Fruit fly (Drosophila melanogaster): ENCODE results near the gene Lectin-galC1.

Lectin-galC1 gene

DNA sequence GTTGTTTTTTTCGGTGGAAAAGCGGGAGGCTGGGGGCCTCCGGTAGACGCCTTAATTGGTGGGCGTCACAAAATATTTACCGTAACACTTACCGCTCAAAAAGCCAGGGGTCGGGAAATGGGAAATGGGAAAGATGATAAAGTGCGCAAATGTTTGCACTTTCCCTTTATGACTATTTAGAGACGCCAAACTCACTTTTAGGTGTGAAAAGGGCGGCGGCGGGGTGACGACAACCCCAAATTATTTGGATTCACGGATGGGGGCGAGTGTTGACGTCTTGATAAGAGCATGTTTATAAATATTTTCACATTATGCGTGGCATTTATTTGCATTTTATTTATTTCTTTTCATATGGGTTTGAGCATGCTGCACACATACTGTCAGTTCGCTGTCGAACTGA, 47.2 kb upstream of the Lectin-galC1 start, which contains the start of gene CG17349 (continued):
- peak; percentile 22; the same call in 1 of the 2 replicates for TF ChIP-seq CG31441 (GFP tag; IDR thresholded peaks at IDR 0.05)
- no peak for TF ChIP-seq peb (GFP tag; IDR thresholded peaks at IDR 0.05)
- TF ChIP-seq oc (tag; optimal IDR thresholded peaks at IDR 0.05), result peak; percentile 28
- peak; percentile 52 for TF ChIP-seq sens (GFP tag)
- TF ChIP-seq PHDP (tag; optimal IDR thresholded peaks at IDR 0.05), result peak; percentile 43
- peak; percentile 50 for TF ChIP-seq gem (tag; optimal IDR thresholded peaks at IDR 0.05)
- no peak for TF ChIP-seq pb (GFP tag; optimal IDR thresholded peaks at IDR 0.05)
- peak; percentile 17; the same call in 1 of the 2 replicates for TF ChIP-seq CG10959 (GFP tag; IDR thresholded peaks at IDR 0.05)
- TF ChIP-seq CG9817 (tag; optimal IDR thresholded peaks at IDR 0.05), result no peak
- TF ChIP-seq CG2712 (tag; optimal IDR thresholded peaks at IDR 0.05), result peak; percentile 14
- no peak for TF ChIP-seq corto (GFP tag; optimal IDR thresholded peaks at IDR 0.05)
- peak; percentile 2 for TF ChIP-seq CG8388 (GFP tag; optimal IDR thresholded peaks at IDR 0.05)

DNA sequence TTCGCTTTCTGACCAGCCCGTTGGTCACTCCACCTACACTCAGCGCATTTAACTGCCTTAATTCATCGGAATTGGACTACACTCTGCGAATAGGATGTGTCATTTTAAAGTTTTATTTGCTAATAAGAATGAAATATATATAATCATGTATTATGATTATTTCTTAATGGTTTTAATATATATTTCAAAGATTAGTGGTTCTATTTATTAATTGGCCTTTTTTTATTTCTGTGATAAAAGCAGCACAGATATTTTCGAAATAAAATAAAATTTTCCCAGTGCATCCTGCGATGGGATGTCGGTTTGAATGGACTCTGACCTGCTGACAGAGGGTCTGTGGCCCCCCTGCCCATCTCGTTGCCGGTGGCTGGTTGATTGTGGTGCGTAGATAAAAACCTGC, 43.4 kb upstream of the Lectin-galC1 start:
- TF ChIP-seq CoRest (tag; optimal IDR thresholded peaks at IDR 0.05), result peak; percentile 52
- TF ChIP-seq ssp (GFP tag; IDR thresholded peaks at IDR 0.05), result 0 out of 2 replicates have a peak, but pooled peaks have one; percentile 6
- peak; percentile 44 for TF ChIP-seq PHDP (tag; optimal IDR thresholded peaks at IDR 0.05)
- no peak for TF ChIP-seq lilli (GFP tag; optimal IDR thresholded peaks at IDR 0.05)
- peak; percentile 56 for TF ChIP-seq dmrt11E (tag; optimal IDR thresholded peaks at IDR 0.05)
- peak; percentile 58; the same call in 2 of the 3 replicates for TF ChIP-seq CG17361 (GFP tag; IDR thresholded peaks at IDR 0.05)
- peak; percentile 12 for TF ChIP-seq gcm (GFP tag; optimal IDR thresholded peaks at IDR 0.05)
- no peak for TF ChIP-seq insv (GFP tag; optimal IDR thresholded peaks at IDR 0.05)
- TF ChIP-seq dysf (GFP tag; IDR thresholded peaks at IDR 0.05), result 0 out of 3 replicates have a peak, but pooled peaks have one; percentile 10
- peak; percentile 65 for TF ChIP-seq CG11504 (tag; optimal IDR thresholded peaks at IDR 0.05)
- TF ChIP-seq CG3407 (GFP tag; optimal IDR thresholded peaks at IDR 0.05), result peak; percentile 2
- TF ChIP-seq CG17359 (tag; optimal IDR thresholded peaks at IDR 0.05), result peak; percentile 32
- TF ChIP-seq abd-A (tag; optimal IDR thresholded peaks at IDR 0.05), result no peak
- TF ChIP-seq gem (tag; optimal IDR thresholded peaks at IDR 0.05), result peak; percentile 72
- TF ChIP-seq Rfx (GFP tag; IDR thresholded peaks at IDR 0.05), result no peak
- peak; percentile 67 for TF ChIP-seq CG2712 (tag; optimal IDR thresholded peaks at IDR 0.05)
- peak; percentile 36 for TF ChIP-seq CG18599 (GFP tag; optimal IDR thresholded peaks at IDR 0.05)
- peak; percentile 17 for TF ChIP-seq Abd-B (GFP tag; optimal IDR thresholded peaks at IDR 0.05)
- TF ChIP-seq fru (optimal IDR thresholded peaks at IDR 0.05), result no peak
- peak; percentile 69 for TF ChIP-seq CG10979 (tag; optimal IDR thresholded peaks at IDR 0.05)
- TF ChIP-seq CG5245 (GFP tag; optimal IDR thresholded peaks at IDR 0.05), result peak; percentile 9
- peak; percentile 5 for TF ChIP-seq Deaf1 (tag; optimal IDR thresholded peaks at IDR 0.05)
- TF ChIP-seq ind (GFP tag; optimal IDR thresholded peaks at IDR 0.05), result peak; percentile 16
- peak; percentile 42 for TF ChIP-seq fd96Cb (tag; optimal IDR thresholded peaks at IDR 0.05)
- TF ChIP-seq gsb-n (tag; optimal IDR thresholded peaks at IDR 0.05), result peak; percentile 49
- TF ChIP-seq CG1602 (GFP tag; optimal IDR thresholded peaks at IDR 0.05), result peak; percentile 9
- TF ChIP-seq Sox100B (GFP tag; optimal IDR thresholded peaks at IDR 0.05), result peak; percentile 18
- TF ChIP-seq CG17612 (GFP tag; IDR thresholded peaks at IDR 0.05), result no peak
- peak in 1 of 2 experiments; percentile 21 for TF ChIP-seq dpn (GFP tag; optimal IDR thresholded peaks at IDR 0.05)
- peak in 1 of 2 experiments; percentile 1 for TF ChIP-seq Eip74EF (GFP tag; optimal IDR thresholded peaks at IDR 0.05)
- TF ChIP-seq CG14710 (tag; optimal IDR thresholded peaks at IDR 0.05), result peak; percentile 51
- no peak for TF ChIP-seq CG8089 (GFP tag; optimal IDR thresholded peaks at IDR 0.05)
- TF ChIP-seq Blimp-1 (GFP tag; optimal IDR thresholded peaks at IDR 0.05), result peak; percentile 60
- TF ChIP-seq unpg (GFP tag; optimal IDR thresholded peaks at IDR 0.05), result peak; percentile 49
- peak; percentile 2 for TF ChIP-seq CG10209 (GFP tag; optimal IDR thresholded peaks at IDR 0.05)
- no peak for TF ChIP-seq Atf6 (GFP tag; IDR thresholded peaks at IDR 0.05)
- peak; percentile 63 for TF ChIP-seq CG18262 (tag; optimal IDR thresholded peaks at IDR 0.05)
- no peak for TF ChIP-seq CG32772 (GFP tag; IDR thresholded peaks at IDR 0.05)
- TF ChIP-seq CG30403 (GFP tag; optimal IDR thresholded peaks at IDR 0.05), result peak; percentile 42

Data from whole organism, embryonic.